Fruit fly (Drosophila melanogaster) ovary, adult (tissue): ENCODE measurements around the gene Fer1HCH.

Source experiments
- CG17801 ChIP-seq: fragments of 200-800 bp; optimal IDR thresholded peaks from 2 replicates; lab custom pipeline; 2019; ENCODE audit warnings: missing biosample characterization, mild to moderate bottlenecking, missing genetic modification characterization, moderate library complexity; ENCODE audit not compliant: partially characterized antibody

Gene Fer1HCH

dm6 chr3R:30387515-30388178 lies at the start of gene Fer1HCH, which contains the start of gene Fer2LCH:
TSS of gene Fer1HCH (minus strand) at chr3R:30388178.
TSS of gene Fer2LCH (plus strand) at chr3R:30387804.
- TF ChIP-seq CG17801 (GFP tag; lab: Kevin White, UChicago): no peak

- no peak for TF ChIP-seq CG17801 (GFP tag; lab: Kevin White, UChicago)
These were observed 43.5 kb upstream of the Fer1HCH start, which contains the start of gene CG15534 for dm6 chr3R:30431258-30432114. TSS of gene CG15534 (plus strand) at chr3R:30432064.

dm6 chr3R:30428459-30428858 lies 40.5 kb upstream of the Fer1HCH start, which contains the start of gene CG15533:
TSS of gene CG15533 (plus strand) at chr3R:30428820.
- TF ChIP-seq CG17801 (GFP tag; lab: Kevin White, UChicago): no peak

dm6 chr3R:30427805-30428359 lies 39.9 kb upstream of the Fer1HCH start, which contains the start of gene CG2218:
TSS of gene CG2218 (minus strand) at chr3R:30428276.
- TF ChIP-seq CG17801 (GFP tag; lab: Kevin White, UChicago): peak; percentile 32

dm6 chr3R:30426626-30427025 lies 38.6 kb upstream of the Fer1HCH start:
- no peak for TF ChIP-seq CG17801 (GFP tag; lab: Kevin White, UChicago)

- TF ChIP-seq CG17801 (GFP tag; lab: Kevin White, UChicago): no peak
These were observed 37.6 kb upstream of the Fer1HCH start for dm6 chr3R:30425622-30426021.

dm6 chr3R:30424993-30425392 lies 37.0 kb upstream of the Fer1HCH start, which contains the start of gene CG15536:
TSS of gene CG15536 (minus strand) at chr3R:30425162.
- TF ChIP-seq CG17801 (GFP tag; lab: Kevin White, UChicago): no peak

dm6 chr3R:30423695-30424094 lies 35.7 kb upstream of the Fer1HCH start, which contains the start of the genes CG15535 and mRpS18C:
TSS of gene CG15535 (minus strand) at chr3R:30423929.
TSS of gene mRpS18C (plus strand) at chr3R:30423974.
- TF ChIP-seq CG17801 (GFP tag; lab: Kevin White, UChicago): peak; percentile 56

- no peak for TF ChIP-seq CG17801 (GFP tag; lab: Kevin White, UChicago)
These were observed 34.9 kb upstream of the Fer1HCH start, which contains the start of the genes CG2217 and CG42740 for dm6 chr3R:30422871-30423270. TSS of gene CG2217 (minus strand) at chr3R:30422971. TSS of gene CG42740 (minus strand) at chr3R:30422971.

dm6 chr3R:30419216-30419615 lies 31.2 kb upstream of the Fer1HCH start:
- no peak for TF ChIP-seq CG17801 (GFP tag; lab: Kevin White, UChicago)

- TF ChIP-seq CG17801 (GFP tag; lab: Kevin White, UChicago): no peak
These were observed 28.8 kb upstream of the Fer1HCH start for dm6 chr3R:30416765-30417274.

- TF ChIP-seq CG17801 (GFP tag; lab: Kevin White, UChicago): no peak
These were observed 25.8 kb upstream of the Fer1HCH start for dm6 chr3R:30413795-30414194.

- TF ChIP-seq CG17801 (GFP tag; lab: Kevin White, UChicago): no peak
These were observed 18.5 kb upstream of the Fer1HCH start for dm6 chr3R:30406482-30406881.

dm6 chr3R:30393909-30394308 lies 5.9 kb upstream of the Fer1HCH start:
- TF ChIP-seq CG17801 (GFP tag; lab: Kevin White, UChicago): no peak
